Worm (Caenorhabditis elegans): Measurements from ENCODE around the gene rnp-3.

rnp-3 gene

ce11 chrIV:4150138-4150537 is 23.8 kb upstream of the rnp-3 start:
- TF ChIP-seq ttx-3 (tag; optimal IDR thresholded peaks at IDR 0.05) (no peak), che-1 (tag; optimal IDR thresholded peaks at IDR 0.05) (no peak), ceh-34 (tag; optimal IDR thresholded peaks at IDR 0.05) (no peak), ceh-30 (tag; optimal IDR thresholded peaks at IDR 0.05) (no peak), pat-9 (tag; optimal IDR thresholded peaks at IDR 0.05) (no peak), eyg-1 (tag; optimal IDR thresholded peaks at IDR 0.05) (no peak), nhr-232 (tag; optimal IDR thresholded peaks at IDR 0.05) (no peak), syd-9 (tag; optimal IDR thresholded peaks at IDR 0.05) (no peak), sox-2 (GFP tag; IDR thresholded peaks at IDR 0.05) (no peak), lim-6 (tag; optimal IDR thresholded peaks at IDR 0.05) (no peak), pax-1 (tag; optimal IDR thresholded peaks at IDR 0.05) (no peak), ref-2 (tag; optimal IDR thresholded peaks at IDR 0.05) (no peak), unc-86 (tag; optimal IDR thresholded peaks at IDR 0.05) (no peak), ceh-9 (tag; optimal IDR thresholded peaks at IDR 0.05) (no peak), zip-5 (tag; optimal IDR thresholded peaks at IDR 0.05) (no peak), C08G9.2 (tag; optimal IDR thresholded peaks at IDR 0.05) (no peak), K09A11.1 (tag; optimal IDR thresholded peaks at IDR 0.05; ENCODE audit: insufficient read depth) (no peak)

- TF ChIP-seq zip-5 (tag; optimal IDR thresholded peaks at IDR 0.05) (no peak), ets-4 (tag; optimal IDR thresholded peaks at IDR 0.05) (no peak), ahr-1 (tag; optimal IDR thresholded peaks at IDR 0.05) (no peak), ceh-19 (GFP tag; optimal IDR thresholded peaks at IDR 0.05) (no peak), C38D4.7 (GFP tag; optimal IDR thresholded peaks at IDR 0.05) (no peak), hlh-30 (tag; optimal IDR thresholded peaks at IDR 0.05; ENCODE audit: insufficient read depth) (no peak), madf-2 (tag; optimal IDR thresholded peaks at IDR 0.05) (no peak)
These were observed 21.7 kb upstream of the rnp-3 start, which contains the start of the genes K08D10.10 and R07C12.1 for ce11 chrIV:4152143-4152542. K08D10.10 (plus strand) TSS chrIV:4152235. R07C12.1 (plus strand) TSS chrIV:4152456.

ce11 chrIV:4154641-4155040 is 19.2 kb upstream of the rnp-3 start, which contains the start of gene K08D10.14:
K08D10.14 (plus strand) TSS chrIV:4154941.
- TF ChIP-seq ttx-3 (tag; optimal IDR thresholded peaks at IDR 0.05) (no peak), pat-9 (tag; optimal IDR thresholded peaks at IDR 0.05) (no peak), npax-4 (tag; optimal IDR thresholded peaks at IDR 0.05) (no peak), pros-1 (tag; optimal IDR thresholded peaks at IDR 0.05) (no peak), elt-2 (tag; optimal IDR thresholded peaks at IDR 0.05) (no peak), nhr-232 (tag; optimal IDR thresholded peaks at IDR 0.05) (no peak), ahr-1 (tag; optimal IDR thresholded peaks at IDR 0.05) (no peak), hlh-8 (tag; optimal IDR thresholded peaks at IDR 0.05) (no peak), ztf-16 (tag; optimal IDR thresholded peaks at IDR 0.05) (no peak), rnt-1 (tag; optimal IDR thresholded peaks at IDR 0.05) (no peak), sdc-2 (tag; optimal IDR thresholded peaks at IDR 0.05) (no peak), fkh-10 (GFP tag; optimal IDR thresholded peaks at IDR 0.05) (no peak), ceh-18 (tag; optimal IDR thresholded peaks at IDR 0.05) (no peak), sox-2 (GFP tag; IDR thresholded peaks at IDR 0.05) (no peak), ref-2 (tag; optimal IDR thresholded peaks at IDR 0.05) (no peak), dmd-4 (tag; optimal IDR thresholded peaks at IDR 0.05; ENCODE audit: borderline replicate concordance) (no peak), tbx-2 (tag; optimal IDR thresholded peaks at IDR 0.05) (no peak), pqm-1 (tag; optimal IDR thresholded peaks at IDR 0.05) (no peak), lin-11 (tag; optimal IDR thresholded peaks at IDR 0.05) (no peak), eyg-1 (tag; optimal IDR thresholded peaks at IDR 0.05) (no peak)

ce11 chrIV:4162121-4162520 is 11.8 kb upstream of the rnp-3 start, which contains the start of gene scrm-5:
scrm-5 (plus strand) TSS chrIV:4162421.
- TF ChIP-seq ceh-18 (tag; optimal IDR thresholded peaks at IDR 0.05), result no peak

All from whole organism, late embryonic.